Fruit fly (Drosophila melanogaster) whole organism, adult: Measurements from ENCODE around the gene tyf.

Source experiments
- CG11617 ChIP-seq: fragments of 200-800 bp; sonication (Bioruptor generic); optimal IDR thresholded peaks from 2 replicates; lab custom pipeline; 2017; ENCODE audit warnings: mild to moderate bottlenecking, missing biosample characterization, missing genetic modification reagents, missing genetic modification characterization
- CG12768 ChIP-seq: fragments of 200-800 bp; sonication (Bioruptor generic); optimal IDR thresholded peaks from 2 replicates; lab custom pipeline; 2017; ENCODE audit warnings: missing biosample characterization, missing genetic modification characterization, mild to moderate bottlenecking, moderate library complexity, missing genetic modification reagents

DNA sequence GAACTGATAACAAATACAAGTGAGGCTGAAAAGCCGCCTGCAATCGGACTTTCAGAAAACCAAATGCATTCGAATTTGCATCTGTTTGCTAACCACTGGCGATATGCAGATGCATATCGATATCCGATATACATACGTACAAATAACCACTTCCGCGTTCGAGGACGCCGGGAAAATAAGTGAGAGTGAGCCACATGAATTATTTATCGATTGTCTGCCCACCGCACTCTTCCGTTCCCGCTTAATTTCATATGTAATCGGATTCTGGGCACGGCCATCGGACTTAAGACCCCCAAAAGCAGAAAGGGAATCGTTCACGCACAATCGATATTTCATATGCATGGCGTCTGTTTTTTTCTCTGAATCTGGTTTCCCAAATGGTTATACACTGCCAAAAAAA is 60.9 kb downstream of the tyf start:
- no peak for TF ChIP-seq CG11617 (GFP tag; lab: Kevin White, UChicago)
- no peak for TF ChIP-seq CG12768
